Worm (Caenorhabditis elegans) whole organism, late embryonic: ENCODE measurements around the gene B0432.8.

Experiments
- C38D4.7 ChIP-seq: fragments of 200-800 bp; sonication (Bioruptor generic); optimal IDR thresholded peaks from 2 replicates; lab custom pipeline; 2018; ENCODE audit warnings: mild to moderate bottlenecking, missing genetic modification characterization, moderate library complexity, missing compliant biosample characterization
- F13H6.1 ChIP-seq: sonication (generic microtip); optimal IDR thresholded peaks from 2 replicates; lab custom pipeline; 2016; ENCODE audit warnings: missing genetic modification characterization, missing compliant biosample characterization
- K09A11.1 ChIP-seq: sonication (generic microtip); optimal IDR thresholded peaks from 2 replicates; lab custom pipeline; 2017; ENCODE audit warnings: antibody characterized with exemption, mild to moderate bottlenecking, missing genetic modification characterization, missing compliant biosample characterization; ENCODE audit not compliant: insufficient read depth
- Y22D7AL.16 ChIP-seq: sonication (generic microtip); optimal IDR thresholded peaks from 2 replicates; lab custom pipeline; 2016; ENCODE audit warnings: missing genetic modification characterization, missing compliant biosample characterization
- ceh-14 ChIP-seq: sonication (generic microtip); optimal IDR thresholded peaks from 2 replicates; lab custom pipeline; 2016; ENCODE audit warnings: missing genotype, missing genetic modification characterization, missing compliant biosample characterization
- ceh-19 ChIP-seq: fragments of 200-800 bp; sonication (Bioruptor generic); optimal IDR thresholded peaks from 2 replicates; lab custom pipeline; 2018; ENCODE audit warnings: mild to moderate bottlenecking, missing genetic modification characterization, missing compliant biosample characterization
- ceh-2 ChIP-seq: sonication (generic microtip); optimal IDR thresholded peaks from 2 replicates; lab custom pipeline; 2016; ENCODE audit warnings: missing genotype, missing genetic modification characterization, missing compliant biosample characterization
- ceh-30 ChIP-seq: fragments of 150-350 bp; optimal IDR thresholded peaks from 2 replicates; lab custom pipeline; 2014; ENCODE audit warnings: missing biosample characterization, missing genetic modification characterization
- ceh-31 ChIP-seq: sonication (generic microtip); optimal IDR thresholded peaks from 2 replicates; lab custom pipeline; 2016; ENCODE audit warnings: missing genetic modification characterization, missing compliant biosample characterization
- ceh-34 ChIP-seq: sonication (generic microtip); optimal IDR thresholded peaks from 2 replicates; lab custom pipeline; 2016; ENCODE audit warnings: mild to moderate bottlenecking, missing genetic modification characterization, missing compliant biosample characterization
- ceh-6 ChIP-seq: fragments of 200-800 bp; sonication (Bioruptor generic); optimal IDR thresholded peaks from 2 replicates; lab custom pipeline; 2018; ENCODE audit warnings: mild to moderate bottlenecking, missing genetic modification characterization, missing compliant biosample characterization
- che-1 ChIP-seq: sonication (generic microtip); optimal IDR thresholded peaks from 2 replicates; lab custom pipeline; 2016; ENCODE audit warnings: mild to moderate bottlenecking, missing genetic modification characterization, missing compliant biosample characterization
- elt-2 ChIP-seq: sonication (generic microtip); optimal IDR thresholded peaks from 2 replicates; lab custom pipeline; 2016; ENCODE audit warnings: missing genetic modification reagents, missing genetic modification characterization, missing compliant biosample characterization
- eyg-1 ChIP-seq: sonication (generic microtip); optimal IDR thresholded peaks from 2 replicates; lab custom pipeline; 2016; ENCODE audit warnings: missing genotype, missing genetic modification characterization, missing compliant biosample characterization
- fax-1 ChIP-seq: sonication (generic microtip); optimal IDR thresholded peaks from 2 replicates; lab custom pipeline; 2016; ENCODE audit warnings: missing genotype, missing genetic modification characterization, missing compliant biosample characterization
- fkh-10 ChIP-seq: fragments of 150-350 bp; optimal IDR thresholded peaks from 2 replicates; lab custom pipeline; 2014; ENCODE audit warnings: missing biosample characterization, missing genetic modification reagents, missing genetic modification characterization
- fkh-6 ChIP-seq: sonication (generic microtip); optimal IDR thresholded peaks from 2 replicates; lab custom pipeline; 2016; ENCODE audit warnings: missing genetic modification characterization, missing compliant biosample characterization
- gmeb-2 ChIP-seq: sonication (generic microtip); optimal IDR thresholded peaks from 2 replicates; lab custom pipeline; 2016; ENCODE audit warnings: missing genetic modification characterization, inconsistent platforms, missing compliant biosample characterization
- hlh-13 ChIP-seq: fragments of 200-800 bp; sonication (Bioruptor generic); optimal IDR thresholded peaks from 2 replicates; lab custom pipeline; 2018; ENCODE audit warnings: mild to moderate bottlenecking, missing genetic modification characterization, missing compliant biosample characterization
- hlh-15 ChIP-seq: sonication (generic microtip); optimal IDR thresholded peaks from 2 replicates; lab custom pipeline; 2016; ENCODE audit warnings: missing genetic modification characterization, missing compliant biosample characterization
- hlh-6 ChIP-seq: sonication (generic microtip); optimal IDR thresholded peaks from 2 replicates; lab custom pipeline; 2016; ENCODE audit warnings: missing genotype, missing genetic modification characterization, missing compliant biosample characterization
- mec-3 ChIP-seq: sonication (generic microtip); optimal IDR thresholded peaks from 2 replicates; lab custom pipeline; 2016; ENCODE audit warnings: borderline replicate concordance, missing genetic modification characterization, missing compliant biosample characterization
- nhr-232 ChIP-seq: sonication (generic microtip); optimal IDR thresholded peaks from 2 replicates; lab custom pipeline; 2016; ENCODE audit warnings: missing genetic modification characterization, missing compliant biosample characterization
- odd-2 ChIP-seq: sonication (generic microtip); optimal IDR thresholded peaks from 2 replicates; lab custom pipeline; 2017; ENCODE audit warnings: antibody characterized with exemption, mild to moderate bottlenecking, missing genetic modification characterization, missing compliant biosample characterization
- pag-3 ChIP-seq: sonication (generic microtip); optimal IDR thresholded peaks from 2 replicates; lab custom pipeline; 2016; ENCODE audit warnings: missing compliant biosample characterization, missing genetic modification characterization, borderline replicate concordance
- pqm-1 ChIP-seq: sonication (generic microtip); optimal IDR thresholded peaks from 2 replicates; lab custom pipeline; 2016; ENCODE audit warnings: missing genetic modification characterization, missing compliant biosample characterization
- pros-1 ChIP-seq: fragments of 150-350 bp; optimal IDR thresholded peaks from 2 replicates; lab custom pipeline; 2014; ENCODE audit warnings: missing biosample characterization, missing genetic modification reagents, missing genetic modification characterization
- ref-2 ChIP-seq: sonication (generic microtip); optimal IDR thresholded peaks from 2 replicates; lab custom pipeline; 2016; ENCODE audit warnings: missing genetic modification characterization, missing compliant biosample characterization
- sdc-2 ChIP-seq: sonication (generic microtip); optimal IDR thresholded peaks from 2 replicates; lab custom pipeline; 2016; ENCODE audit warnings: missing genotype, missing genetic modification characterization, missing compliant biosample characterization
- sox-2 ChIP-seq: fragments of 200-800 bp; sonication (Bioruptor generic); IDR thresholded peaks from 2 replicates; pipeline ENCODE4 v1.3.6; 2022; ENCODE audit warnings: missing genetic modification reagents, missing genetic modification characterization, missing compliant biosample characterization
- sox-4 ChIP-seq: sonication (generic microtip); optimal IDR thresholded peaks from 2 replicates; lab custom pipeline; 2017; ENCODE audit warnings: mild to moderate bottlenecking, missing genetic modification characterization, inconsistent platforms, missing compliant biosample characterization
- ttx-3 ChIP-seq: sonication (generic microtip); optimal IDR thresholded peaks from 2 replicates; lab custom pipeline; 2016; ENCODE audit warnings: missing genetic modification reagents, missing genetic modification characterization, missing compliant biosample characterization
- unc-3 ChIP-seq, 2 experiments: fragments of 200-800 bp in 1 of 2; sonication (Bioruptor generic) in 1 of 2; sonication (generic microtip) in 1 of 2; conservative IDR thresholded peaks in 1 of 2; optimal IDR thresholded peaks in 1 of 2; 2 replicates each; pipeline versions ENCODE4 v1.3.6 to Lab custom; 2016 to 2022; ENCODE audit warnings: missing compliant biosample characterization in 2 of 2, missing genetic modification characterization in 2 of 2, missing genetic modification reagents in 1 of 2
- unc-42 ChIP-seq: sonication (generic microtip); optimal IDR thresholded peaks from 2 replicates; lab custom pipeline; 2016; ENCODE audit warnings: missing genotype, missing genetic modification characterization, missing compliant biosample characterization
- unc-55 ChIP-seq: sonication (generic microtip); optimal IDR thresholded peaks from 2 replicates; lab custom pipeline; 2017; ENCODE audit warnings: missing biosample characterization, missing genetic modification reagents, missing genetic modification characterization
- unc-86 ChIP-seq: sonication (generic microtip); optimal IDR thresholded peaks from 2 replicates; lab custom pipeline; 2016; ENCODE audit warnings: missing genetic modification characterization, missing compliant biosample characterization
- zip-5 ChIP-seq: sonication (generic microtip); optimal IDR thresholded peaks from 2 replicates; lab custom pipeline; 2016; ENCODE audit warnings: missing genetic modification characterization, missing compliant biosample characterization

Gene B0432.8

DNA sequence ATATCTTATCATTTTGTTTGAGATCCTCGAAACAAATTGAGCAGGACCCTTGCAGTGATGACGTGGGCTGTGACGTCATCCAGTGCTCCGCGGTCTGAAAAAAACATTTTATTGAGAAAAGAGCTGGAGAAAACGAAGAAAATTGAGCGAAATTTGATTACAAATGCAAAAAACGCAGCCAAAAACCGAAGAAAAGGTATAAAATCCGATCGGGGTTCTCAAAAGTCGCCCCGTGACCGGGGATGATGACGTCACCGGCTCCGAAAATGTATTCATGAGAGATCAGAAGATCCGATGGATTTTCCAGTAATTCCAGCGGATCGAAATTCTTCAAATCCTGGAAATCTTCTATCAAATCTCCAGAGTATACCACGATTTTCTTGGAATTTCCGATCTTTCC, 3.9 kb upstream of the B0432.8 start, which contains the start of gene trul-1:
TSS of gene trul-1 (minus strand) at position 101 of the 400 bp plus-strand sequence.
- TF ChIP-seq sdc-2 (tag; lab: Kevin White, UChicago): no peak
- TF ChIP-seq odd-2 (tag; lab: Kevin White, UChicago): no peak
- TF ChIP-seq elt-2: no peak
- no peak for TF ChIP-seq pqm-1 (tag; lab: Kevin White, UChicago)
- no peak for TF ChIP-seq Y22D7AL.16
- TF ChIP-seq mec-3 (tag; lab: Kevin White, UChicago): no peak
- TF ChIP-seq F13H6.1: no peak
- no peak for TF ChIP-seq ttx-3 (tag; lab: Kevin White, UChicago)
- no peak for TF ChIP-seq K09A11.1
- no peak for TF ChIP-seq fkh-10

ce11 chrII:273872-274271, 4.7 kb downstream of the B0432.8 start, which contains the start of gene B0432.7:
B0432.7 (minus strand) TSS chrII:273972.
- TF ChIP-seq unc-42: no peak
- no peak for TF ChIP-seq che-1 (tag; lab: Kevin White, UChicago)
- no peak for TF ChIP-seq ceh-31 (tag; lab: Kevin White, UChicago)
- no peak for TF ChIP-seq unc-86 (tag; lab: Kevin White, UChicago)
- no peak for TF ChIP-seq sox-2
- TF ChIP-seq ceh-14 (tag; lab: Kevin White, UChicago): no peak

ce11 chrII:264053-264452, 14.5 kb downstream of the B0432.8 start, which contains the start of gene B0432.14:
B0432.14 (plus strand) TSS chrII:264353.
- TF ChIP-seq ceh-34 (tag; lab: Kevin White, UChicago): no peak
- no peak for TF ChIP-seq C38D4.7
- no peak for TF ChIP-seq che-1 (tag; lab: Kevin White, UChicago)
- no peak for TF ChIP-seq nhr-232
- TF ChIP-seq eyg-1: no peak
- no peak for TF ChIP-seq gmeb-2 (tag; lab: Kevin White, UChicago)
- TF ChIP-seq zip-5 (tag; lab: Kevin White, UChicago): no peak
- no peak for TF ChIP-seq pag-3 (tag; lab: Kevin White, UChicago)
- TF ChIP-seq fkh-6: no peak
- no peak for TF ChIP-seq ceh-6 (GFP tag; lab: Kevin White, UChicago)
- no peak for TF ChIP-seq unc-3 (GFP tag; conservative IDR thresholded peaks at IDR 0.05; lab: Robert Waterston, UW)
- no peak for TF ChIP-seq unc-3 (tag; optimal IDR thresholded peaks at IDR 0.05; lab: Kevin White, UChicago)
- TF ChIP-seq hlh-15 (tag; lab: Kevin White, UChicago): no peak
- TF ChIP-seq sox-4: no peak
- TF ChIP-seq ceh-19 (GFP tag; lab: Kevin White, UChicago): no peak
- TF ChIP-seq pros-1 (tag; lab: Kevin White, UChicago): no peak

ce11 chrII:263563-263962, 15.0 kb downstream of the B0432.8 start, which contains the start of gene scc-2:
scc-2 (minus strand) TSS chrII:263663.
- TF ChIP-seq ttx-3 (tag; lab: Kevin White, UChicago) (no peak), gmeb-2 (tag; lab: Kevin White, UChicago) (no peak), nhr-232 (no peak), hlh-6 (no peak), ceh-30 (tag; lab: Kevin White, UChicago) (no peak), unc-55 (no peak), ref-2 (tag; lab: Kevin White, UChicago) (no peak), ceh-2 (no peak), fax-1 (tag; lab: Kevin White, UChicago) (no peak), hlh-13 (GFP tag; lab: Kevin White, UChicago) (no peak)
- TF ChIP-seq, all 69 proteins: peak for 0
